Worm (Caenorhabditis elegans): ENCODE measurements around the gene C05G5.3.

Gene C05G5.3

ce11 chrX:14751911-14752310 is at the start of gene C05G5.3:
TSS of gene C05G5.3 (minus strand) at chrX:14752011.
- TF ChIP-seq dsc-1 (tag; optimal IDR thresholded peaks at IDR 0.05): peak; percentile 29
- TF ChIP-seq alr-1 (tag; optimal IDR thresholded peaks at IDR 0.05; ENCODE audit: borderline replicate concordance): no peak
- no peak for TF ChIP-seq fkh-4 (tag; optimal IDR thresholded peaks at IDR 0.05; ENCODE audit: borderline replicate concordance)
- TF ChIP-seq fkh-8 (tag; optimal IDR thresholded peaks at IDR 0.05): peak; percentile 40
- TF ChIP-seq lin-14 (GFP tag; optimal IDR thresholded peaks at IDR 0.05): no peak
- no peak for TF ChIP-seq nhr-28 (tag; optimal IDR thresholded peaks at IDR 0.05)
- TF ChIP-seq pqm-1 (tag; optimal IDR thresholded peaks at IDR 0.05): no peak

ce11 chrX:14797405-14797804 is 45.6 kb upstream of the C05G5.3 start:
- TF ChIP-seq unc-30 (tag; optimal IDR thresholded peaks at IDR 0.05) (no peak), dsc-1 (tag; optimal IDR thresholded peaks at IDR 0.05) (peak; percentile 94)

ce11 chrX:14794170-14794569 is 42.4 kb upstream of the C05G5.3 start:
- TF ChIP-seq ces-1 (GFP tag; optimal IDR thresholded peaks at IDR 0.05) (no peak), efl-1 (optimal IDR thresholded peaks at IDR 0.05) (no peak), efl-1 (GFP tag; optimal IDR thresholded peaks at IDR 0.05 in 1 of 2) (no peak), hpl-2 (GFP tag; optimal IDR thresholded peaks at IDR 0.05) (no peak), snu-23 (GFP tag; optimal IDR thresholded peaks at IDR 0.05) (no peak), lir-3 (tag; optimal IDR thresholded peaks at IDR 0.05; ENCODE audit: poor library complexity) (no peak), ztf-11 (tag; optimal IDR thresholded peaks at IDR 0.05) (no peak), pag-3 (tag; optimal IDR thresholded peaks at IDR 0.05; ENCODE audit: borderline replicate concordance, insufficient read depth) (no peak), vab-15 (tag; optimal IDR thresholded peaks at IDR 0.05) (no peak), nhr-90 (tag; optimal IDR thresholded peaks at IDR 0.05; ENCODE audit: poor library complexity) (no peak), blmp-1 (tag; optimal IDR thresholded peaks at IDR 0.05) (no peak)

ce11 chrX:14793198-14793747 is 41.5 kb upstream of the C05G5.3 start, which contains the start of gene sprr-2:
TSS of gene sprr-2 (plus strand) at chrX:14793445.
- TF ChIP-seq nhr-77 (tag; optimal IDR thresholded peaks at IDR 0.05) (no peak), nhr-71 (tag; optimal IDR thresholded peaks at IDR 0.05) (peak; percentile 16), dsc-1 (tag; optimal IDR thresholded peaks at IDR 0.05) (peak; percentile 68), pax-3 (tag; optimal IDR thresholded peaks at IDR 0.05) (peak; percentile 60), ceh-8 (GFP tag; optimal IDR thresholded peaks at IDR 0.05) (no peak), ztf-4 (tag; optimal IDR thresholded peaks at IDR 0.05) (no peak), ceh-90 (tag; optimal IDR thresholded peaks at IDR 0.05) (no peak), vab-15 (tag; optimal IDR thresholded peaks at IDR 0.05) (no peak), elt-2 (tag; optimal IDR thresholded peaks at IDR 0.05) (peak; percentile 62), nhr-19 (GFP tag; conservative IDR thresholded peaks at IDR 0.05) (0 out of 2 replicates have a peak, but pooled peaks have one; percentile 3), rnt-1 (tag; optimal IDR thresholded peaks at IDR 0.05) (no peak), nhr-85 (tag) (peak; percentile 57)

- TF ChIP-seq alr-1 (tag; optimal IDR thresholded peaks at IDR 0.05; ENCODE audit: borderline replicate concordance): no peak
- no peak for TF ChIP-seq hlh-17 (GFP tag; optimal IDR thresholded peaks at IDR 0.05; ENCODE audit: borderline replicate concordance)
- TF ChIP-seq nhr-11 (tag; optimal IDR thresholded peaks at IDR 0.05): peak; percentile 8
- TF ChIP-seq sptf-1 (tag; optimal IDR thresholded peaks at IDR 0.05): no peak
- no peak for TF ChIP-seq ceh-63 (GFP tag; optimal IDR thresholded peaks at IDR 0.05)
- TF ChIP-seq efl-1 (optimal IDR thresholded peaks at IDR 0.05): no peak
- peak in 1 of 2 experiments; percentile 40 for TF ChIP-seq efl-1 (GFP tag; optimal IDR thresholded peaks at IDR 0.05 in 1 of 2)
- TF ChIP-seq mep-1 (tag; optimal IDR thresholded peaks at IDR 0.05): no peak
- TF ChIP-seq ceh-8 (GFP tag; optimal IDR thresholded peaks at IDR 0.05): no peak
- TF ChIP-seq mef-2 (tag; optimal IDR thresholded peaks at IDR 0.05): no peak
- no peak for TF ChIP-seq nhr-12 (tag; optimal IDR thresholded peaks at IDR 0.05)
- peak; percentile 66 for TF ChIP-seq aly-2 (tag; optimal IDR thresholded peaks at IDR 0.05)
- TF ChIP-seq sox-4 (tag; optimal IDR thresholded peaks at IDR 0.05): no peak
- TF ChIP-seq nhr-84 (tag; optimal IDR thresholded peaks at IDR 0.05): no peak
- TF ChIP-seq zip-4 (GFP tag; optimal IDR thresholded peaks at IDR 0.05): no peak
- no peak for TF ChIP-seq fkh-10 (GFP tag; optimal IDR thresholded peaks at IDR 0.05)
- TF ChIP-seq nhr-90 (tag; optimal IDR thresholded peaks at IDR 0.05; ENCODE audit: poor library complexity): no peak
- TF ChIP-seq nhr-85 (tag): peak; percentile 30
These were observed 40.7 kb upstream of the C05G5.3 start for ce11 chrX:14792315-14793197.

Data from whole organism, L1 larva.